Fruit fly (Drosophila melanogaster) whole organism, prepupa: ENCODE measurements around the gene cerv.

Source experiments
- CG10631 ChIP-seq: fragments of 200-800 bp; sonication (Bioruptor generic); optimal IDR thresholded peaks from 2 replicates; lab custom pipeline; 2016; ENCODE audit warnings: missing biosample characterization, missing genetic modification characterization
- CG15336 ChIP-seq: fragments of 200-800 bp; sonication (Bioruptor generic); IDR thresholded peaks from 2 replicates; pipeline ENCODE4 v1.3.6; 2022; ENCODE audit warnings: missing biosample characterization, missing genetic modification characterization
- CG1621 ChIP-seq: fragments of 200-800 bp; sonication (Bioruptor generic); optimal IDR thresholded peaks from 3 replicates; lab custom pipeline; 2018; ENCODE audit warnings: missing biosample characterization, mild to moderate bottlenecking, missing genetic modification characterization
- CG32006 ChIP-seq: fragments of 200-800 bp; sonication (Bioruptor generic); optimal IDR thresholded peaks from 3 replicates; lab custom pipeline; 2017; ENCODE audit warnings: missing biosample characterization, mild to moderate bottlenecking, missing genetic modification characterization
- CG3919 ChIP-seq: fragments of 200-800 bp; sonication (Bioruptor generic); optimal IDR thresholded peaks from 3 replicates; lab custom pipeline; 2016; ENCODE audit warnings: missing biosample characterization, missing genetic modification characterization
- CG9139 ChIP-seq: fragments of 200-800 bp; sonication (Bioruptor generic); optimal IDR thresholded peaks from 3 replicates; lab custom pipeline; 2017; ENCODE audit warnings: missing biosample characterization, mild to moderate bottlenecking, missing genetic modification characterization
- Hr39 ChIP-seq: fragments of 200-800 bp; sonication (Bioruptor generic); optimal IDR thresholded peaks from 2 replicates; lab custom pipeline; 2016; ENCODE audit warnings: missing biosample characterization, missing genetic modification characterization
- OdsH ChIP-seq: fragments of 200-800 bp; sonication (Bioruptor generic); optimal IDR thresholded peaks from 3 replicates; lab custom pipeline; 2016; ENCODE audit warnings: missing biosample characterization, missing genetic modification characterization
- Sox15 ChIP-seq: fragments of 200-800 bp; sonication (Bioruptor generic); optimal IDR thresholded peaks from 3 replicates; lab custom pipeline; 2016; ENCODE audit warnings: missing biosample characterization, missing genetic modification characterization
- achi ChIP-seq: fragments of 200-800 bp; sonication (Bioruptor generic); optimal IDR thresholded peaks from 3 replicates; lab custom pipeline; 2016; ENCODE audit warnings: missing biosample characterization, missing genetic modification characterization
- fd59A ChIP-seq: fragments of 200-800 bp; sonication (Bioruptor generic); optimal IDR thresholded peaks from 2 replicates; lab custom pipeline; 2017; ENCODE audit warnings: missing biosample characterization, mild to moderate bottlenecking, missing genetic modification characterization, missing genetic modification reagents
- net ChIP-seq: fragments of 200-800 bp; sonication (Bioruptor generic); optimal IDR thresholded peaks from 3 replicates; lab custom pipeline; 2016; ENCODE audit warnings: missing biosample characterization, missing genetic modification characterization
- ss ChIP-seq, 2 experiments: fragments of 200-800 bp; sonication (Bioruptor generic); optimal IDR thresholded peaks; 2 replicates in 1 of 2; 3 replicates in 1 of 2; lab custom pipeline; 2017 to 2018; ENCODE audit warnings: mild to moderate bottlenecking in 2 of 2, missing biosample characterization in 2 of 2, missing genetic modification characterization in 2 of 2, moderate library complexity in 1 of 2
- vri ChIP-seq: fragments of 200-800 bp; sonication (Bioruptor generic); optimal IDR thresholded peaks from 3 replicates; lab custom pipeline; 2016; ENCODE audit warnings: missing biosample characterization, mild to moderate bottlenecking, missing genetic modification characterization

DNA sequence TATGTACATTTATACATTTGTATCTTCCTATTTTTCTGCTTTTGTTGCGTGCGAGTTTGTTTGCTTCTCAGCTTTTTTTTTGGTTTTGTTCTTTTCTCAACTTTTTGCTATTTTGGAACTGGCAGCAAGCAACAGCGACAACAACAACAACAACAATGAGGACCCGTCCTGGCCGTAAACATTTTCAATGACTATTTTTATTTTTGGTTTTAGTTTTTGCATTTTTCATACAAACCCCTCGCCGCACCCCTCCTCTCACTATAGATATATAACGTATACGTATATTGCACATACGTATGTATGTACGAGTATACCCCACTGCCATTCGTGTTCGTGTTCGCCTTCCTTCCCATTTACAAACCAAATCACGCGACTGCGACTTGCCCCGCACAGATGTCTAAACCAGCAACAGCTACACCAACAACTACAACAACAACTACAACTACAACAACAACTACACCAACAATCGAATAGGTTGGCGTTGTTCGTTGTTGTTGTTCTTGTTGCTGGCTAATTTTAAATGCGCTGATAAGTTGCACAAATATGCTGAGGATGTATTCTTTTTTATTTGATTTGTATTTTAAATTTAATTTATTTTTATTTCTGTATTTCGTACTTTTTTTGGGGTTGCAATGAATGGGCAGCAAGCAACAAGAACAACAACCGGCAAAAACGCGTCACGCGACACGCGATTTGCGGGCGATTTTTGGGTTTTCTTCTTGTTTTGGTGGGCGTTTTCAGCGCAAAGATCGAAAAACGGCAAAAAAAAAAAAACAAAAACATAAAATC is 42.7 kb upstream of the cerv start:
- TF ChIP-seq Sox15 (GFP tag; lab: Kevin White, UChicago) (no peak), CG10631 (GFP tag; lab: Kevin White, UChicago) (no peak), net (no peak), CG32006 (GFP tag; lab: Kevin White, UChicago) (peak; percentile 28), Hr39 (GFP tag; lab: Kevin White, UChicago) (no peak), ss (GFP tag; optimal IDR thresholded peaks at IDR 0.05; lab: Kevin White, UChicago) (peak; percentile 75 to 92), CG3919 (GFP tag; lab: Kevin White, UChicago) (no peak), achi (no peak), OdsH (GFP tag; lab: Kevin White, UChicago) (no peak), vri (GFP tag; lab: Kevin White, UChicago) (no peak), CG1621 (tag; lab: Kevin White, UChicago) (peak; percentile 19), CG9139 (GFP tag; lab: Kevin White, UChicago) (peak; percentile 35), fd59A (no peak), CG15336 (GFP tag; lab: Robert Waterston, UW) (peak; percentile 47)
